Fruit fly (Drosophila melanogaster): ENCODE measurements around the gene CG34171.

DNA sequence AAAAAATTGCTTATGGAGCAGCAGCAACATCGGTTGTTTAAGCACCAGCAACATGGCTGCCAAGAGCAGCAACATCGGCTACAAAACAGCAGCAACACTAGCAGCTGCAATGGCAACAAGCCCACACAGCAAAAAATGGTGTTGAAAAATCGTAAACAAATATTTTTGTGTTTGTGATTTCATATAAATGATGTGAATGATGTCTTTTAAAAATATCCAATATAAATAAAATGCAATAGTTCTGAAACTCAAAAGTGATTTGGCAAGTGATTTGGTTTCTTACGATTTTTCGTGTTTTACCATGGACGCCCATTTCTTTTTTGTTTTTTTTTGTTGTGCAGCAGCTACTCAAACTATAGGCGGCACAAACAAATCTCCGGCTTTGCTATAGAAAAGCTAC lies 46.8 kb upstream of the CG34171 start:
- TF ChIP-seq CG8478 (optimal IDR thresholded peaks at IDR 0.05) (no peak), CTCF (optimal IDR thresholded peaks at IDR 0.05) (no peak)

Measured in S2 (cell line).